Worm (Caenorhabditis elegans) whole organism, midembryonic: Measurements from ENCODE around the gene col-151.

Source experiments
- cog-1 ChIP-seq: sonication (generic microtip); optimal IDR thresholded peaks from 2 replicates; lab custom pipeline; 2016; ENCODE audit warnings: missing genetic modification characterization, missing compliant biosample characterization
- tab-1 ChIP-seq: fragments of 200-800 bp; sonication (Bioruptor generic); IDR thresholded peaks from 2 replicates; pipeline ENCODE4 v1.3.6; 2022; ENCODE audit warnings: missing genetic modification characterization, missing compliant biosample characterization
- ztf-23 ChIP-seq: fragments of 200-800 bp; sonication (Bioruptor generic); IDR thresholded peaks from 2 replicates; pipeline ENCODE4 v1.3.6; 2022; ENCODE audit warnings: missing genetic modification reagents, missing genetic modification characterization, missing compliant biosample characterization
- ztf-29 ChIP-seq: fragments of 200-800 bp; sonication (Bioruptor generic); IDR thresholded peaks from 2 replicates; pipeline ENCODE4 v1.3.6; 2022; ENCODE audit warnings: missing genetic modification reagents, missing genetic modification characterization, missing compliant biosample characterization

DNA sequence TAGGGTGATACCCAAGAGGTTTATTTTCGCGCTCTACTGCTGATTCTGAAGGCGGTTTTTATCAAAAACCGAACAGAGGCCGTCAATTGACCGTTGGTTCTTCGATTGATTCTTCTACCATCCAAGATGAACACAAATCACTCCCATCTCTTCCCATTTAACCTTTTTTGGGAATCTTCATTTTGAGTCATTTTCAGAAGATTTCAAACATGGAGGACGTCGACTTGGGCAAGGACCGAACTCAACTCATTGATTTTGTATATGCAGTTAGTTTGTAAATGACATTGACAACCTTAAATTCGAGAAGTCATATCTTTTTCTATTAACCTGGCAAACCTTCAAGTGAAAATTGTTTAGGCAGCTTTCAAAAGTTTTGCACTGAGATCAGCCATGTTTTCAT is 6.7 kb downstream of the col-151 start, which contains the start of gene AC3.5:
- no peak for TF ChIP-seq ztf-23 (GFP tag; lab: Robert Waterston, UW)
- TF ChIP-seq tab-1 (GFP tag; lab: Robert Waterston, UW), result no peak
- no peak for TF ChIP-seq cog-1
- no peak for TF ChIP-seq ztf-29
